Fruit fly (Drosophila melanogaster): ENCODE measurements around the gene Hmt4-20.

dm6 chrX:654949-655348 is 884 bp downstream of the Hmt4-20 start:
- peak; percentile 97 for TF ChIP-seq HLH106 (tag; optimal IDR thresholded peaks at IDR 0.05)
- TF ChIP-seq Hnf4 (GFP tag; optimal IDR thresholded peaks at IDR 0.05), result peak; percentile 98
- peak; percentile 93 for TF ChIP-seq Jra (GFP tag; optimal IDR thresholded peaks at IDR 0.05)

Measured in whole organism, wandering third instar larva.